Worm (Caenorhabditis elegans) whole organism, mixed stage, embryonic: ENCODE data around the gene oac-12.

ENCODE experiments used
- ceh-39 ChIP-seq: fragments of 150-350 bp; optimal IDR thresholded peaks from 2 replicates; lab custom pipeline; 2014; ENCODE audit warnings: missing biosample characterization, missing genetic modification characterization
- nhr-76 ChIP-seq: sonication (generic microtip); optimal IDR thresholded peaks from 2 replicates; lab custom pipeline; 2017; ENCODE audit warnings: missing biosample characterization, missing genetic modification characterization
- unc-62 ChIP-seq: fragments of 150-350 bp; optimal IDR thresholded peaks from 2 replicates; lab custom pipeline; 2014; ENCODE audit warnings: missing biosample characterization, missing genetic modification reagents, missing genetic modification characterization

- TF ChIP-seq nhr-76: no peak
- no peak for TF ChIP-seq unc-62 (GFP tag; lab: Kevin White, UChicago)
- no peak for TF ChIP-seq ceh-39
Measured at ce11 chrV:4374625-4375024, 42.3 kb upstream of the oac-12 start, which contains the start of gene neg-1.
